Fruit fly (Drosophila melanogaster): ENCODE results near the gene geko.

Gene geko

DNA sequence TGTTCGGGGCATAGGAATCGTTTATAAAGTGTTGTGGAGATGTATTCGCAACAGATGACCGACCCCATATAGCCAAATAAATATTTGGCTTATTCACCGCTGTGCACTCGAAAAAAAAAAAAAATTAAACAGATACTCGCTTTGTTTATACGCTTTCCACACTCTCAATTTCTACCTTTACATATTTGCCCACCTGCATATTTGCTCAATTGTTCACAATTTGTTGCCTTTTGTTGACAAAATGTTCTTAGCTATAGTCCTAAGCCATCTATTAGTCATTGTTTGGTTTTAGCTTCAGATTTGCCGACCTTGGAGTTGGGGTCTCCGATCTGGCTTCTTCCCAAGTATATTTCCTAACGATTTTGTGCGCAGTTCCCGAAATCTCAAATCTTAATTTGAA, 3.8 kb downstream of the geko start:
- TF ChIP-seq Hr78 (GFP tag; optimal IDR thresholded peaks at IDR 0.05) (no peak), dsf (GFP tag; optimal IDR thresholded peaks at IDR 0.05; ENCODE audit: borderline replicate concordance) (no peak), woc (GFP tag; optimal IDR thresholded peaks at IDR 0.05) (no peak), OdsH (GFP tag; optimal IDR thresholded peaks at IDR 0.05) (peak; percentile 55), tai (GFP tag; optimal IDR thresholded peaks at IDR 0.05) (peak; percentile 45), h (GFP tag; optimal IDR thresholded peaks at IDR 0.05) (peak; percentile 83), fru (GFP tag; optimal IDR thresholded peaks at IDR 0.05) (peak; percentile 24), sage (GFP tag; optimal IDR thresholded peaks at IDR 0.05) (no peak), N (GFP tag; optimal IDR thresholded peaks at IDR 0.05) (no peak), br (GFP tag; optimal IDR thresholded peaks at IDR 0.05) (no peak), rgr (GFP tag; optimal IDR thresholded peaks at IDR 0.05) (peak; percentile 68), Hr83 (GFP tag; optimal IDR thresholded peaks at IDR 0.05; ENCODE audit: poor library complexity, severe bottlenecking) (peak; percentile 34), foxo (GFP tag; optimal IDR thresholded peaks at IDR 0.05) (peak in 1 of 2 experiments; percentile 39), Hnf4 (GFP tag; optimal IDR thresholded peaks at IDR 0.05) (peak; percentile 40), HLH106 (tag; optimal IDR thresholded peaks at IDR 0.05) (no peak), usp (GFP tag; optimal IDR thresholded peaks at IDR 0.05) (no peak), ey (GFP tag; optimal IDR thresholded peaks at IDR 0.05) (peak; percentile 31)

DNA sequence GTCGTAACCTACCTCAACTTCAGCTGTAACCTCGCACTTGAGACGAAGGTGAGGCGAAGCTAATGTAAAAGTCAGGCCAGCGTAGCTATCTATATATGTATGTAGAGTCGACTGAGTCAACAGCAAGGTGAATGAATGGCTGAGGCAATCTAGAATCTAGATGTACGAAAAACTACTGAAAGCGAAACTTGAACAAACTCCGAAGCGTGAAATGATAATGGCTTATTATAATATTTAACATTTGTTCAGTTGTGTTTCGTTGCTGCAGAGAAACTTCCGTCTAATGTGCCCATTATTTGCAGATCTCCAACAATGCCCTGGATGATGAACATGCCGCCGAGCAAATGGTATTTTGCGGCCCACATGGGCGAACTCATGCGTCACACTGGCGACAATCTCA, 5.4 kb downstream of the geko start:
- TF ChIP-seq Rel (GFP tag; optimal IDR thresholded peaks at IDR 0.05), result no peak
- no peak for TF ChIP-seq Rel (tag; optimal IDR thresholded peaks at IDR 0.05)
- no peak for TF ChIP-seq Hr83 (GFP tag; optimal IDR thresholded peaks at IDR 0.05; ENCODE audit: poor library complexity, severe bottlenecking)
- TF ChIP-seq dsf (GFP tag; optimal IDR thresholded peaks at IDR 0.05; ENCODE audit: borderline replicate concordance), result no peak
- TF ChIP-seq tai (GFP tag; optimal IDR thresholded peaks at IDR 0.05), result no peak
- no peak for TF ChIP-seq Myc (optimal IDR thresholded peaks at IDR 0.05)
- TF ChIP-seq Abd-B (GFP tag; optimal IDR thresholded peaks at IDR 0.05), result no peak
- TF ChIP-seq lola (GFP tag; optimal IDR thresholded peaks at IDR 0.05), result no peak
- no peak for TF ChIP-seq Hnf4 (GFP tag; optimal IDR thresholded peaks at IDR 0.05)
- no peak for TF ChIP-seq CrebA (GFP tag; optimal IDR thresholded peaks at IDR 0.05; ENCODE audit: borderline replicate concordance)
- no peak for TF ChIP-seq Dif (GFP tag; optimal IDR thresholded peaks at IDR 0.05; ENCODE audit: partially characterized antibody)
- no peak for TF ChIP-seq sage (GFP tag; optimal IDR thresholded peaks at IDR 0.05)
- TF ChIP-seq jim (GFP tag; optimal IDR thresholded peaks at IDR 0.05), result no peak
- no peak for TF ChIP-seq Mio (GFP tag; optimal IDR thresholded peaks at IDR 0.05)
- no peak for TF ChIP-seq Hr78 (GFP tag; optimal IDR thresholded peaks at IDR 0.05)
- no peak for TF ChIP-seq OdsH (GFP tag; optimal IDR thresholded peaks at IDR 0.05)
- TF ChIP-seq Jra (GFP tag; optimal IDR thresholded peaks at IDR 0.05), result no peak
- no peak for TF ChIP-seq CG32264 (GFP tag; optimal IDR thresholded peaks at IDR 0.05)
- no peak for TF ChIP-seq CG9705 (GFP tag; optimal IDR thresholded peaks at IDR 0.05)
- no peak for TF ChIP-seq ey (GFP tag; optimal IDR thresholded peaks at IDR 0.05)
- no peak for TF ChIP-seq foxo (GFP tag; optimal IDR thresholded peaks at IDR 0.05)

DNA sequence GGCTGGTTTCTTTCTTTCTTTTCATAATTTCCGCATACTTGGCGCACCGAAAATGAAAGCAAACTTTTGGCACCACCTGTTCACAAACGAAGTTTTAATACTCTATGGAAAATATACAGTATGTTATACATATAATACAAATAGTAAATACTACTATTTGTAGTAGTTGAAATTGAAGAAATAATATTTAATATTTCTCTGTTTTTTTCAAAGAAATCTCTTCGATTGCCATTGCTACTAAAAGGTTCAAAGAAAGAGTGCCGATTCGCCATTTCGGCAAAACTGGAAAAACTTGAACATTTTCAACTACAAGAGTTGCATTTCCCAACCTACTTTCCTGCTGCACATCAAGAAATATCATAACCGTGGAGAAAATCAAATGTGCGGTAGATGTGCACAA, 7.6 kb downstream of the geko start:
- TF ChIP-seq brk (GFP tag; optimal IDR thresholded peaks at IDR 0.05), result no peak
- no peak for TF ChIP-seq HLH106 (tag; optimal IDR thresholded peaks at IDR 0.05)
- TF ChIP-seq Hnf4 (GFP tag; optimal IDR thresholded peaks at IDR 0.05), result no peak
- TF ChIP-seq sage (GFP tag; optimal IDR thresholded peaks at IDR 0.05), result no peak
- TF ChIP-seq fru (GFP tag; optimal IDR thresholded peaks at IDR 0.05), result no peak
- no peak for TF ChIP-seq CG9705 (GFP tag; optimal IDR thresholded peaks at IDR 0.05)
- no peak for TF ChIP-seq psq (GFP tag; optimal IDR thresholded peaks at IDR 0.05)
- no peak for TF ChIP-seq Dfd (GFP tag; optimal IDR thresholded peaks at IDR 0.05)
- TF ChIP-seq GATAd (GFP tag; optimal IDR thresholded peaks at IDR 0.05), result no peak
- TF ChIP-seq ey (GFP tag; optimal IDR thresholded peaks at IDR 0.05), result no peak
- no peak for TF ChIP-seq dl (GFP tag; optimal IDR thresholded peaks at IDR 0.05; ENCODE audit: insufficient read depth in 1 of 2, partially characterized antibody in 2 of 2)
- TF ChIP-seq sv (GFP tag; optimal IDR thresholded peaks at IDR 0.05), result no peak
- no peak for TF ChIP-seq foxo (GFP tag; optimal IDR thresholded peaks at IDR 0.05)
- no peak for TF ChIP-seq Myc (optimal IDR thresholded peaks at IDR 0.05)

DNA sequence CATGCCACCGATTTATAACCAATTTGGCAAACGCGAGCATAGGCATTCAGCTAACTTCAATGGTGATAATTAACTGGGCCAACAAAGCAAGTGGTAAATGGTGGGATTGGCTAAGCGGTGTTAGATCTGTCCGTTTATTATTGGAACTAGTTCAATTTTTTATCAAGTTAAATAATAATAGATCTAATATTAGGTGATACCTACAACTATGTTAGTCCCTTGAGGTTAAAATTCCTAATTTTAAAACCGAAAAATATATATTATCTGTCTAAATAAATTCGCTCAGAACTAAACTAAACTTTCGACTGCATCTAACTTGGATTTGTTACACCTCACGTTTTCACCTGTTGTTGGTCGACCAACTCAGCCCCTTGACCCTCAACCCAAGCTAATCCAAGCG, 8.4 kb downstream of the geko start:
- TF ChIP-seq N (GFP tag; optimal IDR thresholded peaks at IDR 0.05) (no peak), usp (GFP tag; optimal IDR thresholded peaks at IDR 0.05) (no peak), Myc (optimal IDR thresholded peaks at IDR 0.05) (no peak), Rel (GFP tag; optimal IDR thresholded peaks at IDR 0.05) (no peak), Rel (tag; optimal IDR thresholded peaks at IDR 0.05) (no peak), OdsH (GFP tag; optimal IDR thresholded peaks at IDR 0.05) (no peak), ey (GFP tag; optimal IDR thresholded peaks at IDR 0.05) (no peak), Sp1 (GFP tag; optimal IDR thresholded peaks at IDR 0.05) (no peak), brk (GFP tag; optimal IDR thresholded peaks at IDR 0.05) (no peak)
